Worm (Caenorhabditis elegans): ENCODE data around the gene nlp-18.

Gene nlp-18

DNA sequence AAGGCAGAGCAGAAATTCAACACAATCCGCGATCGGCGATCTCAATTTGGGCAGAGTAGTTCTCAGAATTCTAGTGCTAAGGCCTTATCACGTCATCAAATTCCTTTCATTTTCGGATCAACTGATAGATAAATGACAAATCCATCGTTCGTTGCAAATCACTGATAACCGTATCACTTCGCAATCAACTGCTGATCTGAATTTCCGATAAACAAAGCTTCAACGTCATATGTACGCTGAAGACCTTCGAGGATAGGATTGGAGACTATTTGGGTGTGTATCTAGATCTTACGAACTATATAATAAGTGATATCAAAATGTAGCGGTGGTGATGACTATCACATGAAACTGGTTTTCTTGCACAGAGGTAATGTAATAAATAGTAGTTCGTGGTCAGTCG lies 27.1 kb upstream of the nlp-18 start:
- TF ChIP-seq daf-8 (GFP tag; IDR thresholded peaks at IDR 0.05) (no peak), snpc-1.2 (GFP tag; IDR thresholded peaks at IDR 0.05) (no peak), zag-1 (tag; optimal IDR thresholded peaks at IDR 0.05) (no peak), nhr-28 (tag; optimal IDR thresholded peaks at IDR 0.05) (peak; percentile 61), Y105C5A.15 (GFP tag; IDR thresholded peaks at IDR 0.05) (no peak), set-16 (GFP tag; IDR thresholded peaks at IDR 0.05) (no peak), fos-1 (tag; optimal IDR thresholded peaks at IDR 0.05) (no peak), gei-8 (GFP tag; optimal IDR thresholded peaks at IDR 0.05) (no peak), unc-130 (GFP tag; optimal IDR thresholded peaks at IDR 0.05) (no peak), hlh-30 (tag; optimal IDR thresholded peaks at IDR 0.05; ENCODE audit: insufficient read depth) (peak; percentile 39), vab-7 (GFP tag; IDR thresholded peaks at IDR 0.05) (no peak), fkh-10 (GFP tag; optimal IDR thresholded peaks at IDR 0.05) (no peak)

DNA sequence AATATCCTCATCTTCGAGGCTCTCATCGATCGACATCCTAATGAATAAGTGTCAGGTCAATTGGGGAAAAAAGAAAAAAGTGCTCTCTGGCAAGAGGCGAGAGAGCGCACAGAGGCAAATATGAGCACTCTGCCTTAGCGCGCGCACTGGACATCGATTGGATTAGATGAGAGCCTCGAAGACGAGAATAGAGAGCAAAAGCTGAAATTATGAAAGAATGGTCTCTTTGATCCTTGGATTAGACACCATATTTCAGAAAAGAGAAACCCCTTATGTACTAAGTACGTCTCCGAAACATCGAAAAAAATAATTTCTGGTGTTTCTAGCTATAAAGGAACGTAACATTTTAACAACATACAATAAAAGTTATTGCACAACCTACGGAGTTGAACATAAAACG lies 25.0 kb upstream of the nlp-18 start, which contains the start of gene F45E10.2:
Gene F45E10.2, minus strand, starts transcription at position 101 of the 400 bp plus-strand sequence.
- TF ChIP-seq spr-1 (tag; optimal IDR thresholded peaks at IDR 0.05) (no peak), ceh-28 (tag; optimal IDR thresholded peaks at IDR 0.05) (no peak), gei-8 (GFP tag; optimal IDR thresholded peaks at IDR 0.05) (no peak), daf-19 (GFP tag; conservative IDR thresholded peaks at IDR 0.05) (no peak), Y5F2A.4 (GFP tag; optimal IDR thresholded peaks at IDR 0.05) (no peak), nhr-6 (tag; optimal IDR thresholded peaks at IDR 0.05) (no peak), ceh-32 (tag; optimal IDR thresholded peaks at IDR 0.05; ENCODE audit: poor library complexity) (no peak), nhr-102 (tag; optimal IDR thresholded peaks at IDR 0.05) (no peak), hmg-1.1 (GFP tag; IDR thresholded peaks at IDR 0.05) (no peak), mxl-2 (GFP tag; conservative IDR thresholded peaks at IDR 0.05) (no peak), ama-1 (optimal IDR thresholded peaks at IDR 0.05) (no peak), Y75B8A.6 (GFP tag; IDR thresholded peaks at IDR 0.05) (no peak), nhr-48 (tag; optimal IDR thresholded peaks at IDR 0.05) (no peak), tra-1 (GFP tag; IDR thresholded peaks at IDR 0.05) (no peak), mdl-1 (tag; optimal IDR thresholded peaks at IDR 0.05) (no peak), skn-1 (tag; optimal IDR thresholded peaks at IDR 0.05) (no peak), F37D6.2 (tag; optimal IDR thresholded peaks at IDR 0.05) (no peak), ces-1 (GFP tag; optimal IDR thresholded peaks at IDR 0.05) (no peak), ZK546.5 (tag; optimal IDR thresholded peaks at IDR 0.05) (no peak), dmd-9 (GFP tag; IDR thresholded peaks at IDR 0.05) (no peak)

DNA sequence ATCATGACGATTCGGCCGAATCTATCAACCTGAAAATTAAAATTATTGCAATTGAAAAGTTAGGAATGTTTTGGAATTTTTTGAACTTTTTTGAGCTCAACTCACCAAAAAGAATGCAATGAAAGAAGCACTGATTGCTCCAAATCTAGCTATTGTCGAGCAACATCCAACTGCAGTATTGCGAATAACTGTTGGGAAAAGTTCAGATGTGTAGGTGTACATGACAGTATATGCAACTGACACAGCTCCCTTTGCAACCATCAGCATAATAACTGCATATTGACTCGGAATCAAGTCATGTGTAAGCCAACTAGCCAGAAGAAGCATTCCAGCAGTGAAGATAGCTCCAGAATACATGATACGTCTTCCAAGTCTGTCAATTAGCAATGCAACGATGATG lies 22.3 kb upstream of the nlp-18 start:
- TF ChIP-seq ctbp-1 (GFP tag; IDR thresholded peaks at IDR 0.05) = no peak
- TF ChIP-seq F26F4.8 (GFP tag; conservative IDR thresholded peaks at IDR 0.05) = no peak
- TF ChIP-seq unc-62 (GFP tag; optimal IDR thresholded peaks at IDR 0.05 in 1 of 2) = peak in 1 of 2 experiments; percentile 98
- no peak for TF ChIP-seq unc-62 (tag; optimal IDR thresholded peaks at IDR 0.05)

DNA sequence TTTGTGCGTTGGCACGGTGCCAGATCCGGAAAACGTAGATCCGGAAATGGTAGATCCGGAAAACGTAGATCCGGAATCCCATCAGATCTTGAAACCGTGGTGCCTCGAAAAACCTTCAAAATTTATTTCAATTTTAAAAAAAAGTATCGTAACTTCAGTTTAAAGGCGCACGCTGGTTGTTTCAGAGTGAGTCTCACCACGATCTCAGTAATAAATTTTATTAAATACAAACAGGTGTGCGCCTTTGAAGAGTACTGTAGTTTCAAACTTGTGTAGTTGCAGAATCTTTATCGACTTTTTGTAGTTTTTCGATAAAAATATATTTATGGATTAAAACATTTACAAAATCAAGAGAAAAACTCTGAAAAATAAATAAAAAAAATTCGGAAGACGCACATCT lies 20.5 kb upstream of the nlp-18 start:
- no peak for TF ChIP-seq ama-1 (optimal IDR thresholded peaks at IDR 0.05)
- peak; percentile 39; the same call in 1 of the 2 replicates for TF ChIP-seq Y48G9A.11 (GFP tag; IDR thresholded peaks at IDR 0.05)
- no peak for TF ChIP-seq ztf-11 (tag; optimal IDR thresholded peaks at IDR 0.05)
- no peak for TF ChIP-seq lin-38 (GFP tag; IDR thresholded peaks at IDR 0.05)
- TF ChIP-seq attf-4 (tag; optimal IDR thresholded peaks at IDR 0.05) = no peak
- TF ChIP-seq dpl-1 (GFP tag; optimal IDR thresholded peaks at IDR 0.05) = no peak
- no peak for TF ChIP-seq madf-9 (GFP tag; conservative IDR thresholded peaks at IDR 0.05)
- TF ChIP-seq ceh-44 (GFP tag; IDR thresholded peaks at IDR 0.05) = no peak
- no peak for TF ChIP-seq ceh-62 (tag; optimal IDR thresholded peaks at IDR 0.05)
- TF ChIP-seq lsy-2 (tag; optimal IDR thresholded peaks at IDR 0.05) = peak in 1 of 2 experiments; percentile 18
- no peak for TF ChIP-seq zfp-3 (GFP tag; conservative IDR thresholded peaks at IDR 0.05)
- no peak for TF ChIP-seq daf-8 (GFP tag; IDR thresholded peaks at IDR 0.05)
- no peak for TF ChIP-seq zag-1 (tag; optimal IDR thresholded peaks at IDR 0.05)
- TF ChIP-seq lir-3 (tag; optimal IDR thresholded peaks at IDR 0.05) = no peak
- no peak for TF ChIP-seq nhr-42 (GFP tag; IDR thresholded peaks at IDR 0.05)
- TF ChIP-seq unc-39 (tag; optimal IDR thresholded peaks at IDR 0.05) = no peak
- TF ChIP-seq unc-130 (GFP tag; optimal IDR thresholded peaks at IDR 0.05) = peak; percentile 20
- TF ChIP-seq mes-2 (tag; optimal IDR thresholded peaks at IDR 0.05; ENCODE audit: poor library complexity, severe bottlenecking) = peak; percentile 8
- no peak for TF ChIP-seq nhr-102 (tag; optimal IDR thresholded peaks at IDR 0.05)

All from whole organism, L4 larva.